Worm (Caenorhabditis elegans) whole organism, mixed stage, embryonic: ENCODE measurements around the gene M117.3.

ENCODE experiments used
- bed-3 ChIP-seq: fragments of 200-800 bp; sonication (Bioruptor generic); optimal IDR thresholded peaks from 3 replicates; lab custom pipeline; 2018; ENCODE audit warnings: mild to moderate bottlenecking, missing genetic modification characterization, moderate library complexity, missing compliant biosample characterization
- ceh-39 ChIP-seq: fragments of 150-350 bp; optimal IDR thresholded peaks from 2 replicates; lab custom pipeline; 2014; ENCODE audit warnings: missing biosample characterization, missing genetic modification characterization
- ceh-43 ChIP-seq: fragments of 200-800 bp; sonication (Bioruptor generic); optimal IDR thresholded peaks from 2 replicates; lab custom pipeline; 2018; ENCODE audit warnings: mild to moderate bottlenecking, missing genetic modification characterization, moderate library complexity, missing compliant biosample characterization
- ces-1 ChIP-seq: fragments of 150-350 bp; optimal IDR thresholded peaks from 2 replicates; lab custom pipeline; 2014; ENCODE audit warnings: missing biosample characterization, missing genetic modification reagents, missing genetic modification characterization
- cnd-1 ChIP-seq: fragments of 200-800 bp; sonication (Bioruptor generic); optimal IDR thresholded peaks from 2 replicates; lab custom pipeline; 2018; ENCODE audit warnings: mild to moderate bottlenecking, missing genetic modification characterization, missing compliant biosample characterization
- drap-1 ChIP-seq: fragments of 200-800 bp; sonication (Bioruptor generic); optimal IDR thresholded peaks from 3 replicates; lab custom pipeline; 2018; ENCODE audit warnings: mild to moderate bottlenecking, missing genetic modification characterization, missing compliant biosample characterization
- elt-3 ChIP-seq: fragments of 150-350 bp; optimal IDR thresholded peaks from 2 replicates; lab custom pipeline; 2014; ENCODE audit warnings: missing biosample characterization, missing genetic modification characterization
- ham-2 ChIP-seq: fragments of 200-800 bp; sonication (Bioruptor generic); optimal IDR thresholded peaks from 2 replicates; lab custom pipeline; 2018; ENCODE audit warnings: mild to moderate bottlenecking, missing genetic modification characterization, missing compliant biosample characterization
- hlh-1 ChIP-seq: fragments of 150-350 bp; optimal IDR thresholded peaks from 2 replicates; lab custom pipeline; 2014; ENCODE audit warnings: missing biosample characterization, missing genetic modification reagents, missing genetic modification characterization
- lin-13 ChIP-seq: fragments of 150-350 bp; optimal IDR thresholded peaks from 2 replicates; lab custom pipeline; 2014; ENCODE audit warnings: missing biosample characterization, missing genetic modification characterization
- lin-32 ChIP-seq: fragments of 200-800 bp; sonication (Bioruptor generic); optimal IDR thresholded peaks from 2 replicates; lab custom pipeline; 2018; ENCODE audit warnings: mild to moderate bottlenecking, missing genetic modification characterization, missing compliant biosample characterization
- lsy-2 ChIP-seq: fragments of 150-350 bp; optimal IDR thresholded peaks from 2 replicates; lab custom pipeline; 2014; ENCODE audit warnings: missing biosample characterization, missing genetic modification characterization
- mab-5 ChIP-seq: fragments of 150-350 bp; optimal IDR thresholded peaks from 2 replicates; lab custom pipeline; 2014; ENCODE audit warnings: missing biosample characterization, missing genetic modification characterization
- mep-1 ChIP-seq: fragments of 150-350 bp; optimal IDR thresholded peaks from 2 replicates; lab custom pipeline; 2017; ENCODE audit warnings: missing biosample characterization, missing genetic modification reagents, missing genetic modification characterization, inconsistent platforms
- mls-2 ChIP-seq: sonication (generic microtip); optimal IDR thresholded peaks from 2 replicates; lab custom pipeline; 2016; ENCODE audit warnings: mild to moderate bottlenecking, missing genetic modification characterization, moderate library complexity, missing compliant biosample characterization
- nhr-2 ChIP-seq: fragments of 150-350 bp; optimal IDR thresholded peaks from 2 replicates; lab custom pipeline; 2014; ENCODE audit warnings: missing biosample characterization, missing genetic modification characterization
- nhr-237 ChIP-seq: fragments of 150-350 bp; optimal IDR thresholded peaks from 2 replicates; lab custom pipeline; 2014; ENCODE audit warnings: missing biosample characterization, missing genetic modification characterization
- nhr-76 ChIP-seq: sonication (generic microtip); optimal IDR thresholded peaks from 2 replicates; lab custom pipeline; 2017; ENCODE audit warnings: missing biosample characterization, missing genetic modification characterization
- pha-4 ChIP-seq: fragments of 150-350 bp; optimal IDR thresholded peaks from 2 replicates; lab custom pipeline; 2018; ENCODE audit warnings: missing biosample characterization, missing genetic modification reagents, missing genetic modification characterization
- sem-2 ChIP-seq: fragments of 200-800 bp; sonication (Bioruptor generic); optimal IDR thresholded peaks from 2 replicates; lab custom pipeline; 2018; ENCODE audit warnings: mild to moderate bottlenecking, missing genetic modification characterization, missing compliant biosample characterization
- sptf-1 ChIP-seq: sonication (generic microtip); optimal IDR thresholded peaks from 2 replicates; lab custom pipeline; 2017; ENCODE audit warnings: mild to moderate bottlenecking, missing genetic modification characterization, moderate library complexity, missing compliant biosample characterization
- tbx-8 ChIP-seq: fragments of 200-800 bp; sonication (Bioruptor generic); optimal IDR thresholded peaks from 2 replicates; lab custom pipeline; 2018; ENCODE audit warnings: mild to moderate bottlenecking, missing genetic modification characterization, moderate library complexity, missing compliant biosample characterization
- unc-120 ChIP-seq: sonication (generic microtip); optimal IDR thresholded peaks from 2 replicates; lab custom pipeline; 2017; ENCODE audit warnings: missing genetic modification characterization, missing compliant biosample characterization; ENCODE audit not compliant: poor library complexity, severe bottlenecking
- unc-62 ChIP-seq: fragments of 150-350 bp; optimal IDR thresholded peaks from 2 replicates; lab custom pipeline; 2014; ENCODE audit warnings: missing biosample characterization, missing genetic modification reagents, missing genetic modification characterization
- zip-8 ChIP-seq: fragments of 150-350 bp; optimal IDR thresholded peaks from 2 replicates; lab custom pipeline; 2014; ENCODE audit warnings: missing biosample characterization, missing genetic modification characterization
- ztf-11 ChIP-seq: fragments of 150-350 bp; optimal IDR thresholded peaks from 2 replicates; lab custom pipeline; 2014; ENCODE audit warnings: missing biosample characterization, missing genetic modification characterization

The M117.3 gene

DNA sequence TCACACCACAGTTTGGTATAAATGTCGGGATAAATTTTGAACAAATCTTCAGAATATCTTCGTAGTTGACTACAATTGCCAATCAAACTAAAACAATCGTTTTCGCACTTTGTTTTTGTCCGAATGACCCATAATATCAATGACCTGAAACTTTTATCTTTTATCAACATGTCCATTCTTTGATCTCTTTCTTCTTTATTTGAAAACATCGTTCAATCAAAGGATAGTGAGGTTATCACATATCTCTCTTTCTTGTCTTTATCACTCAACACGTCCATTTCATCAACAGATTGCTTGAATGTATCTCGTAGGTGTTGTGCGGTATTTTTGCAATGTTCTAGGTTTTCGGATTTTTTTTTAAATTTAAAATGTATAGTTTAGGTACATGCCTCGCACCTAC is 13.0 kb upstream of the M117.3 start:
- TF ChIP-seq elt-3 (tag; lab: Kevin White, UChicago) = peak; percentile 40
- TF ChIP-seq nhr-2 (tag; lab: Kevin White, UChicago) = no peak

DNA sequence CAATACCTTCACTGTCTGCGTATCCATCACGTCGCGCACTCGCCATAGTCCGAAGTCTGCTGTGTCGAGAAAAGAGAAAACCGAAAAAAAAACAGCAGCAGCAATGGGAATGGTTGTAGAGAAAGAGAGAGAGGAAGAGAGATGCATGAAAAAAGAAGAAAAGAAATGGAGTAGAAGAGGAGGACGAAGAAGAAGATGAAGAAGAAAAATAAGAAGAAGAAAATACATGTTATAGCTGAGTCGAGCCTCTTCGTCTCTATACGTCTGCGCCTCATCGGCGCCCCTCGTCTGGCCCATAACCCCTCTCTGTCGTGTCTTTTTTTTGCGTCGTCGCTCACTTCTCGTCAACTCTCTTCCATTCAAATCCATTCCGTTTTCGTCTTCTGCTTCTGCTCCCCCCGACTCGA is 12.3 kb upstream of the M117.3 start:
- no peak for TF ChIP-seq cnd-1 (tag; lab: Kevin White, UChicago)
- TF ChIP-seq mep-1 (tag; lab: Kevin White, UChicago) = peak; percentile 31
- TF ChIP-seq ces-1 (GFP tag; lab: Kevin White, UChicago) = peak; percentile 61
- TF ChIP-seq mls-2 = no peak
- no peak for TF ChIP-seq lin-32 (GFP tag; lab: Kevin White, UChicago)
- peak; percentile 29 for TF ChIP-seq nhr-237 (tag; lab: Kevin White, UChicago)
- no peak for TF ChIP-seq mab-5 (tag; lab: Kevin White, UChicago)
- no peak for TF ChIP-seq tbx-8 (GFP tag; lab: Kevin White, UChicago)
- TF ChIP-seq unc-120 (tag; lab: Kevin White, UChicago) = peak; percentile 77
- TF ChIP-seq lin-13 (tag; lab: Kevin White, UChicago) = no peak
- TF ChIP-seq ztf-11 (tag; lab: Kevin White, UChicago) = no peak
- TF ChIP-seq ceh-43 (GFP tag; lab: Kevin White, UChicago) = no peak
- peak; percentile 42 for TF ChIP-seq unc-62 (GFP tag; lab: Kevin White, UChicago)
- TF ChIP-seq pha-4 = no peak
- no peak for TF ChIP-seq nhr-76 (tag; lab: Kevin White, UChicago)
- TF ChIP-seq, all 35 proteins: peak for 5

DNA sequence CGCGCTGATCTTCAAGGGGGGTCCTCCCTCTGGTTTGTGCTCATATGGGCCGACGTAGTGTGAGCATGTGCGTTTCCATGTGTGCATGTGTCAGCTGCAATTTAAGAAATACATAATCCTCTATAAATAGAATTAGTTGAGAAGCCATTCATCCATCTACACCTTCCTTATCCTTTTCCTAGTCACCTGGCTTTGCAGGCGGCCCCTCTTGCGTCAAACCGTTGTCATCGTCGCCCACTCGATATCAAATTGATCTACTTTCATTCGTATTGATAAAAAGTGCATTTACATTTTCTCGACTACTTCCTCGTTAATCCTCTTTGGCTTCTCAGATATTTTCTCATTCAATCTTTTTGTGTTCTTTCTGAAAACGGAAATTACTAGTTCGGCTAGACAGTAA is 10.0 kb upstream of the M117.3 start:
- TF ChIP-seq sptf-1 (tag; lab: Kevin White, UChicago) = no peak
- TF ChIP-seq ham-2 = no peak
- TF ChIP-seq drap-1 (GFP tag; lab: Kevin White, UChicago) = no peak
- no peak for TF ChIP-seq bed-3 (GFP tag; lab: Kevin White, UChicago)
- TF ChIP-seq lin-32 (GFP tag; lab: Kevin White, UChicago) = no peak
- TF ChIP-seq unc-62 (GFP tag; lab: Kevin White, UChicago) = no peak
- no peak for TF ChIP-seq zip-8 (tag; lab: Kevin White, UChicago)
- TF ChIP-seq unc-120 (tag; lab: Kevin White, UChicago) = no peak
- no peak for TF ChIP-seq sem-2 (GFP tag; lab: Kevin White, UChicago)
- no peak for TF ChIP-seq cnd-1 (tag; lab: Kevin White, UChicago)
- no peak for TF ChIP-seq nhr-76 (tag; lab: Kevin White, UChicago)
- TF ChIP-seq mab-5 (tag; lab: Kevin White, UChicago) = no peak
- TF ChIP-seq nhr-2 (tag; lab: Kevin White, UChicago) = no peak
- TF ChIP-seq pha-4 = no peak

DNA sequence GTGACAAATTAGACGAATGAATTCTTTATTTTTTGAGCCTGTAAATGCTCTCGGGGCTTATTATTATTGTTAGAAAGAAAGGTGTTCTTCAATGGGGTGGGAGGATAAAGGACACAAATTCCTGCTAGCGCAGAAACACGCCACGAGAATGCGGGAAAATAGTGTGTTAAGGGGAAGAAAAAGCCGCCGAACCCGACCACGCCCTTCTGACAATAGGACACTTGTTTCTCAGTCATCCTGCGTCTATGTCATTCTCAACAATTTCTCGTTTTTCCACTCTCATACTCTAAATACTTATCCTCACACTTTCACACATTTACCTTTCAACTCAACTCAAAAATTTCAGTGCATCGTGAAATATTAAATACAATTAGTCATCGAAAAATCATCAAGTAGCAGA is 8.1 kb upstream of the M117.3 start, which contains the start of gene M117.1:
TSS of gene M117.1 (plus strand) at position 347 of the 400 bp plus-strand sequence.
- TF ChIP-seq ceh-39 (no peak), hlh-1 (peak; percentile 34)

DNA sequence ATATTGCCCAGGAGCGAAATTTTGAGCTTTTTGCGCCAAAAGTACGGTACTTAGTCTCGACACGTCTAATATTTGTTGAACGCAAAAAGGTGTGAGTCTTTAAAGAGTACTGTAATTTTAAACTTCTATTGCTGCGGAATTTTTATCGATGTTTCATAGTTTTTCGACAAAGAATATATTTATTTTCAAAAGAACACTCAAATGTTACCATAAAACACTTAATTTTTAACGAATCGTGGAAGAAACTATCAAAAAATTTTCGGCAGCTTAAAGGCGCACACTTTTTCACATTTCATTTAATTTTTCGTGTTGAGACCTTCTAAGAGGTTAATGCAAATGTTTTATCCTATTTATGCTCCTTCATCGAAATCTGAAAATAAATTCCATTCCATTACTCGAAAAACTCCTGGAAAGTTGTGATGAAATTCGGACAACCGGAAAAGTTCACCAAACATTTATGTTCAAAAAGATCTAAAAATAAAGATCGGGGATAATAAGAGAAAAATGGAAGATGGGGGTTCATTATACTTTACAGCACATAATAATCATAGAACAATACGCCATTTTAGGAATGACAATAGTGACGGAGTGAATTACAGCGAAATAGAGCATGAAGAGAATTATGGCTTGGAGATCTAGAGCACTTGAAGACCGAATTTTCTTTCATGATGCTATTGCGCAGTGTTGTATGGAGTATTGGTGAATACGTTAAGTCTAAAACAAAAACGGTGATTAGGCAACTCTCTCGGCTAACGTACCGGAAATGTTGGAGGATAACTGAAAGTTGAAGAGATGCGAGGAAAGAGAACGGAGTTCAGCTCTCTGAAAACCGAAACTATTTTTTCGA is 1.7 kb upstream of the M117.3 start:
- TF ChIP-seq lsy-2 (tag; lab: Kevin White, UChicago) (no peak), mls-2 (peak; percentile 17)

DNA sequence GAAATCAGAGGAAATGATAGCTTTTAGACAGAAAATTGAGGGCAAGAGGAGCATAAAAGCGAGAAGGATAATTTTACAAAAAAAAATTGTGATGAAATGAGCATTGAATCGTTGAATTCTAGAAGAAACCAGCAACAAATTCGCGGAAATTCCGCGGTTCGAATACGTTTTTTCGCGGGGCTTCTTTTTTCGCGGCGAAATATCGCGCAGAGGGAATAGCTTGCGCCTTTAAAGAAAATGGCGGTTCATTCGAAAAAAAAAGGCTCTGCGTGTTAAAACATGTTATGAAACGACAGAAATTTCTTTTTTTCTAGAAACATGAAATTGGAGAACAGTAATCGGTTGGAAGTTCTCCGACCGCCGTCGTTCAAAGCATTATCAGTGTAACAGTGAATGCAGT is 448 bp downstream of the M117.3 start:
- TF ChIP-seq nhr-2 (tag; lab: Kevin White, UChicago) (no peak), nhr-237 (tag; lab: Kevin White, UChicago) (peak; percentile 18), lsy-2 (tag; lab: Kevin White, UChicago) (peak; percentile 39), mab-5 (tag; lab: Kevin White, UChicago) (no peak), lin-13 (tag; lab: Kevin White, UChicago) (peak; percentile 46), mep-1 (tag; lab: Kevin White, UChicago) (peak; percentile 78)
